Worm (Caenorhabditis elegans) whole organism, young adult: Measurements from ENCODE around the gene T07A5.1.

Experiments
- B0019.2 ChIP-seq: fragments of 200-800 bp; sonication (Bioruptor generic); conservative IDR thresholded peaks from 2 replicates; pipeline ENCODE4 v1.3.6; 2022; ENCODE audit warnings: missing genetic modification reagents, missing genetic modification characterization, missing compliant biosample characterization
- B0261.1 ChIP-seq: sonication (generic microtip); optimal IDR thresholded peaks from 2 replicates; lab custom pipeline; 2016; ENCODE audit warnings: mild to moderate bottlenecking, missing genetic modification characterization, moderate library complexity, missing compliant biosample characterization
- B0336.3 ChIP-seq: fragments of 200-800 bp; sonication (Bioruptor generic); IDR thresholded peaks from 2 replicates; pipeline ENCODE4 v1.3.6; 2022; ENCODE audit warnings: missing genetic modification characterization, missing compliant biosample characterization
- F10E7.11 ChIP-seq: sonication (generic microtip); optimal IDR thresholded peaks from 2 replicates; lab custom pipeline; 2017; ENCODE audit warnings: mild to moderate bottlenecking, missing genetic modification characterization, moderate library complexity, missing compliant biosample characterization
- F49E8.2 ChIP-seq: sonication (generic microtip); optimal IDR thresholded peaks from 3 replicates; lab custom pipeline; 2017; ENCODE audit warnings: missing genetic modification characterization, mild to moderate bottlenecking, missing compliant biosample characterization, antibody characterized with exemption, moderate library complexity; ENCODE audit not compliant: insufficient read depth
- F57A8.1 ChIP-seq: fragments of 200-800 bp; sonication (Bioruptor generic); optimal IDR thresholded peaks from 2 replicates; lab custom pipeline; 2018; ENCODE audit warnings: mild to moderate bottlenecking, missing genetic modification characterization, moderate library complexity, missing compliant biosample characterization
- K12H6.12 ChIP-seq: fragments of 200-800 bp; sonication (Bioruptor generic); optimal IDR thresholded peaks from 2 replicates; lab custom pipeline; 2018; ENCODE audit warnings: mild to moderate bottlenecking, missing genetic modification characterization, missing compliant biosample characterization
- attf-3 ChIP-seq: fragments of 200-800 bp; sonication (Bioruptor generic); conservative IDR thresholded peaks from 2 replicates; pipeline ENCODE4 v1.3.6; 2022; ENCODE audit warnings: missing genetic modification reagents, missing genetic modification characterization, missing compliant biosample characterization
- attf-5 ChIP-seq: fragments of 200-800 bp; sonication (Bioruptor generic); optimal IDR thresholded peaks from 2 replicates; lab custom pipeline; 2018; ENCODE audit warnings: mild to moderate bottlenecking, missing genetic modification characterization, missing compliant biosample characterization
- cebp-1 ChIP-seq, 2 experiments: fragments of 200-800 bp in 1 of 2; sonication (Bioruptor generic) in 1 of 2; sonication (generic microtip) in 1 of 2; IDR thresholded peaks in 1 of 2; optimal IDR thresholded peaks in 1 of 2; 2 replicates each; pipeline versions ENCODE4 v1.3.6 to Lab custom; 2017 to 2022; ENCODE audit warnings: missing compliant biosample characterization in 2 of 2, missing genetic modification characterization in 2 of 2, mild to moderate bottlenecking in 1 of 2, missing genetic modification reagents in 1 of 2, moderate library complexity in 1 of 2
- ceh-100 ChIP-seq: fragments of 200-800 bp; sonication (Bioruptor generic); IDR thresholded peaks from 2 replicates; pipeline ENCODE4 v1.3.6; 2022; ENCODE audit warnings: missing genetic modification reagents, missing genetic modification characterization, missing compliant biosample characterization
- egl-44 ChIP-seq: fragments of 200-800 bp; sonication (Bioruptor generic); IDR thresholded peaks from 2 replicates; pipeline ENCODE4 v1.3.6; 2022; ENCODE audit warnings: missing genetic modification reagents, missing genetic modification characterization, missing compliant biosample characterization
- egrh-3 ChIP-seq: fragments of 200-800 bp; sonication (Bioruptor generic); IDR thresholded peaks from 2 replicates; pipeline ENCODE4 v1.3.6; 2022; ENCODE audit warnings: missing genetic modification reagents, missing genetic modification characterization, missing compliant biosample characterization
- gei-17 ChIP-seq: fragments of 200-800 bp; sonication (Bioruptor generic); optimal IDR thresholded peaks from 2 replicates; lab custom pipeline; 2018; ENCODE audit warnings: mild to moderate bottlenecking, missing genetic modification characterization, missing compliant biosample characterization
- hmg-1.2 ChIP-seq: fragments of 200-800 bp; sonication (Bioruptor generic); IDR thresholded peaks from 2 replicates; pipeline ENCODE4 v1.3.6; 2022; ENCODE audit warnings: missing genetic modification reagents, missing genetic modification characterization, missing compliant biosample characterization
- hsf-1 ChIP-seq: fragments of 200-800 bp; sonication (Bioruptor generic); IDR thresholded peaks from 2 replicates; pipeline ENCODE4 v1.3.6; 2022; ENCODE audit warnings: missing genetic modification reagents, missing genetic modification characterization, missing compliant biosample characterization
- let-526 ChIP-seq: fragments of 200-800 bp; sonication (Bioruptor generic); IDR thresholded peaks from 2 replicates; pipeline ENCODE4 v1.3.6; 2022; ENCODE audit warnings: missing genetic modification reagents, missing genetic modification characterization, missing compliant biosample characterization
- let-607 ChIP-seq, 2 experiments: fragments of 200-800 bp in 1 of 2; sonication (Bioruptor generic) in 1 of 2; sonication (generic microtip) in 1 of 2; optimal IDR thresholded peaks; 2 replicates each; lab custom pipeline; 2016 to 2018; ENCODE audit warnings: mild to moderate bottlenecking in 2 of 2, missing compliant biosample characterization in 2 of 2, missing genetic modification characterization in 2 of 2, moderate library complexity in 2 of 2, missing genotype in 1 of 2
- lin-26 ChIP-seq: fragments of 200-800 bp; sonication (Bioruptor generic); IDR thresholded peaks from 2 replicates; pipeline ENCODE4 v1.3.6; 2022; ENCODE audit warnings: missing genetic modification reagents, missing genetic modification characterization, missing compliant biosample characterization
- lin-35 ChIP-seq, 3 experiments: fragments of 150-350 bp in 2 of 3; sonication (generic microtip) in 1 of 3; optimal IDR thresholded peaks; 2 replicates each; lab custom pipeline; 2014 to 2018; ENCODE audit warnings: missing biosample characterization in 3 of 3, missing genetic modification characterization in 3 of 3, missing genetic modification reagents in 3 of 3
- lin-54 ChIP-seq: fragments of 200-800 bp; sonication (Bioruptor generic); optimal IDR thresholded peaks from 2 replicates; lab custom pipeline; 2018; ENCODE audit warnings: mild to moderate bottlenecking, missing genetic modification characterization, missing compliant biosample characterization
- mxl-1 ChIP-seq: sonication (generic microtip); optimal IDR thresholded peaks from 2 replicates; lab custom pipeline; 2016; ENCODE audit warnings: missing genetic modification characterization, missing compliant biosample characterization
- nfya-1 ChIP-seq: sonication (generic microtip); optimal IDR thresholded peaks from 2 replicates; lab custom pipeline; 2017; ENCODE audit warnings: antibody characterized with exemption, missing compliant biosample characterization, missing genetic modification characterization, borderline replicate concordance; ENCODE audit not compliant: insufficient read depth
- nfyb-1 ChIP-seq: fragments of 200-800 bp; sonication (Bioruptor generic); IDR thresholded peaks from 2 replicates; pipeline ENCODE4 v1.3.6; 2022; ENCODE audit warnings: missing genetic modification reagents, missing genetic modification characterization, missing compliant biosample characterization
- nhr-179 ChIP-seq: sonication (generic microtip); optimal IDR thresholded peaks from 2 replicates; lab custom pipeline; 2016; ENCODE audit warnings: mild to moderate bottlenecking, missing genetic modification characterization, missing compliant biosample characterization
- nhr-27 ChIP-seq: fragments of 200-800 bp; sonication (Bioruptor generic); optimal IDR thresholded peaks from 2 replicates; lab custom pipeline; 2018; ENCODE audit warnings: mild to moderate bottlenecking, missing genetic modification characterization, moderate library complexity, missing compliant biosample characterization
- pbrm-1 ChIP-seq: fragments of 200-800 bp; sonication (Bioruptor generic); IDR thresholded peaks from 2 replicates; pipeline ENCODE4 v1.3.6; 2022; ENCODE audit warnings: missing genetic modification reagents, missing genetic modification characterization, missing compliant biosample characterization
- sdz-38 ChIP-seq: sonication (generic microtip); optimal IDR thresholded peaks from 2 replicates; lab custom pipeline; 2016; ENCODE audit warnings: missing genotype, missing genetic modification characterization, missing compliant biosample characterization
- tbx-9 ChIP-seq: sonication (generic microtip); optimal IDR thresholded peaks from 2 replicates; lab custom pipeline; 2016; ENCODE audit warnings: borderline replicate concordance, missing genetic modification characterization, inconsistent platforms, missing compliant biosample characterization
- xnd-1 ChIP-seq: sonication (generic microtip); optimal IDR thresholded peaks from 2 replicates; lab custom pipeline; 2016; ENCODE audit warnings: missing genotype, missing genetic modification reagents, missing genetic modification characterization, missing compliant biosample characterization
- zim-3 ChIP-seq: sonication (generic microtip); optimal IDR thresholded peaks from 2 replicates; lab custom pipeline; 2017; ENCODE audit warnings: mild to moderate bottlenecking, missing genetic modification characterization, moderate library complexity, missing compliant biosample characterization

The T07A5.1 gene

ce11 chrIII:10333961-10334542 is 28.1 kb upstream of the T07A5.1 start, which contains the start of the genes jmjd-4 and mev-1 (continued):
- TF ChIP-seq nhr-27 (tag; lab: Kevin White, UChicago) (no peak), gei-17 (peak; percentile 53), let-607 (tag; optimal IDR thresholded peaks at IDR 0.05; lab: Kevin White, UChicago) (peak; percentile 58 to 75), K12H6.12 (peak; percentile 55), F10E7.11 (tag; lab: Kevin White, UChicago) (no peak), nfya-1 (tag; lab: Kevin White, UChicago) (no peak), F57A8.1 (GFP tag; lab: Kevin White, UChicago) (no peak), lin-26 (GFP tag; lab: Robert Waterston, UW) (0 out of 2 replicates have a peak, but pooled peaks have one; percentile 13)

- TF ChIP-seq F57A8.1 (GFP tag; lab: Kevin White, UChicago) (no peak), lin-54 (no peak), hmg-1.2 (no peak), F49E8.2 (tag; lab: Kevin White, UChicago) (no peak), pbrm-1 (no peak), egl-44 (GFP tag; lab: Robert Waterston, UW) (no peak)
These were observed 26.6 kb upstream of the T07A5.1 start, which contains the start of gene T07C4.12 for ce11 chrIII:10332560-10332959. Gene T07C4.12 (minus strand): TSS chrIII:10332660.

- peak; percentile 6 for TF ChIP-seq attf-5
- TF ChIP-seq attf-3 (GFP tag; lab: Robert Waterston, UW) = no peak
- 0 out of 2 replicates have a peak, but pooled peaks have one; percentile 37 for TF ChIP-seq nfyb-1 (GFP tag; lab: Robert Waterston, UW)
- no peak for TF ChIP-seq xnd-1
- peak; percentile 56 for TF ChIP-seq tbx-9
- no peak for TF ChIP-seq F57A8.1 (GFP tag; lab: Kevin White, UChicago)
- TF ChIP-seq B0019.2 (GFP tag; lab: Robert Waterston, UW) = no peak
- TF ChIP-seq egrh-3 (GFP tag; lab: Robert Waterston, UW) = no peak
- TF ChIP-seq cebp-1 (GFP tag; IDR thresholded peaks at IDR 0.05; lab: Robert Waterston, UW) = peak; percentile 64; the same call in 1 of the 2 replicates
- TF ChIP-seq cebp-1 (tag; optimal IDR thresholded peaks at IDR 0.05; lab: Kevin White, UChicago) = peak; percentile 94
- TF ChIP-seq B0336.3 (GFP tag; lab: Robert Waterston, UW) = 0 out of 2 replicates have a peak, but pooled peaks have one; percentile 29
- TF ChIP-seq hsf-1 (GFP tag; lab: Robert Waterston, UW) = peak; percentile 70; the same call in 1 of the 2 replicates
- peak in 1 of 3 experiments; percentile 11 for TF ChIP-seq lin-35 (GFP tag; optimal IDR thresholded peaks at IDR 0.05; lab: Kevin White, UChicago)
- TF ChIP-seq nhr-27 (tag; lab: Kevin White, UChicago) = no peak
- no peak for TF ChIP-seq nhr-179 (tag; lab: Kevin White, UChicago)
- TF ChIP-seq mxl-1 = no peak
- no peak for TF ChIP-seq ceh-100 (GFP tag; lab: Robert Waterston, UW)
- TF ChIP-seq zim-3 = no peak
- TF ChIP-seq let-526 (GFP tag; lab: Robert Waterston, UW) = no peak
- TF ChIP-seq B0261.1 (tag; lab: Kevin White, UChicago) = no peak
- TF ChIP-seq sdz-38 (tag; lab: Kevin White, UChicago) = no peak
These were observed 25.2 kb upstream of the T07A5.1 start for ce11 chrIII:10331232-10331631.
